Fruit fly (Drosophila melanogaster): ENCODE measurements around the gene CG4553.
A peak's percentile ranks its signal among the peaks of the same experiment; 100 is the strongest.

CG4553 gene

dm6 chr3R:25476744-25477143 is at the start of gene CG4553, which contains the start of gene MED28 (continued):
- TF ChIP-seq Sry-δ (GFP tag; optimal IDR thresholded peaks at IDR 0.05) (peak; percentile 65), gfzf (GFP tag; optimal IDR thresholded peaks at IDR 0.05) (no peak), sqz (GFP tag; optimal IDR thresholded peaks at IDR 0.05) (peak; percentile 13), Aef1 (GFP tag; IDR thresholded peaks at IDR 0.05) (no peak), CoRest (tag; optimal IDR thresholded peaks at IDR 0.05) (no peak), CG6813 (GFP tag; optimal IDR thresholded peaks at IDR 0.05) (no peak), Abd-B (GFP tag; optimal IDR thresholded peaks at IDR 0.05) (no peak), pho (GFP tag; optimal IDR thresholded peaks at IDR 0.05) (no peak), CG9215 (GFP tag; IDR thresholded peaks at IDR 0.05) (no peak), Xbp1 (GFP tag; optimal IDR thresholded peaks at IDR 0.05) (no peak), CG17802 (tag; optimal IDR thresholded peaks at IDR 0.05) (no peak), CG6175 (GFP tag; IDR thresholded peaks at IDR 0.05) (no peak), B-H1 (GFP tag; IDR thresholded peaks at IDR 0.05) (no peak), unc-4 (GFP tag; IDR thresholded peaks at IDR 0.05; ENCODE audit: partially characterized antibody) (peak; percentile 86), Elba2 (GFP tag; optimal IDR thresholded peaks at IDR 0.05) (no peak), CG7928 (GFP tag; optimal IDR thresholded peaks at IDR 0.05) (no peak), CG18262 (tag; optimal IDR thresholded peaks at IDR 0.05) (no peak), CG18476 (GFP tag; optimal IDR thresholded peaks at IDR 0.05) (no peak), wor (GFP tag; IDR thresholded peaks at IDR 0.05) (no peak), Mrtf (GFP tag; IDR thresholded peaks at IDR 0.05) (no peak), CG16813 (GFP tag; IDR thresholded peaks at IDR 0.05; ENCODE audit: partially characterized antibody) (peak; percentile 79), ind (GFP tag; optimal IDR thresholded peaks at IDR 0.05) (no peak), chn (GFP tag; optimal IDR thresholded peaks at IDR 0.05) (no peak), schlank (tag; optimal IDR thresholded peaks at IDR 0.05) (no peak), Pdp1 (GFP tag; optimal IDR thresholded peaks at IDR 0.05) (peak in 1 of 2 experiments; percentile 92), ato (GFP tag; IDR thresholded peaks at IDR 0.05; ENCODE audit: partially characterized antibody) (peak; percentile 88), CG2875 (GFP tag; optimal IDR thresholded peaks at IDR 0.05) (no peak), sd (tag; optimal IDR thresholded peaks at IDR 0.05) (no peak), lilli (GFP tag; optimal IDR thresholded peaks at IDR 0.05) (no peak), CG5953 (GFP tag; IDR thresholded peaks at IDR 0.05) (no peak), CG8388 (GFP tag; optimal IDR thresholded peaks at IDR 0.05) (no peak), CG8478 (optimal IDR thresholded peaks at IDR 0.05) (no peak), CG9876 (GFP tag; optimal IDR thresholded peaks at IDR 0.05) (no peak), onecut (GFP tag; IDR thresholded peaks at IDR 0.05) (no peak), fd96Cb (tag; optimal IDR thresholded peaks at IDR 0.05) (no peak), Usf (GFP tag; optimal IDR thresholded peaks at IDR 0.05) (no peak), D19A (tag; optimal IDR thresholded peaks at IDR 0.05) (no peak), CG13424 (tag; optimal IDR thresholded peaks at IDR 0.05) (no peak), gsb-n (tag; optimal IDR thresholded peaks at IDR 0.05) (no peak), ssp (GFP tag; IDR thresholded peaks at IDR 0.05) (no peak), CG7963 (GFP tag; IDR thresholded peaks at IDR 0.05; ENCODE audit: partially characterized antibody) (peak; percentile 75), D (optimal IDR thresholded peaks at IDR 0.05) (no peak), D (GFP tag; optimal IDR thresholded peaks at IDR 0.05) (no peak), Atf6 (GFP tag; IDR thresholded peaks at IDR 0.05) (no peak), CG6791 (GFP tag; IDR thresholded peaks at IDR 0.05; ENCODE audit: partially characterized antibody) (peak; percentile 84), ems (GFP tag; optimal IDR thresholded peaks at IDR 0.05) (no peak), CG11093 (GFP tag; IDR thresholded peaks at IDR 0.05) (no peak), CG11560 (tag; IDR thresholded peaks at IDR 0.05) (no peak), CG8281 (tag; optimal IDR thresholded peaks at IDR 0.05) (no peak), lmd (GFP tag; IDR thresholded peaks at IDR 0.05) (no peak), hbn (GFP tag; IDR thresholded peaks at IDR 0.05; ENCODE audit: partially characterized antibody) (peak; percentile 85), CG4282 (GFP tag; optimal IDR thresholded peaks at IDR 0.05) (no peak)

All from whole organism, embryonic.